Worm (Caenorhabditis elegans) whole organism, L3 larva: ENCODE measurements around the gene smg-3.

Experiments used
- aly-2 ChIP-seq: fragments of 150-350 bp; optimal IDR thresholded peaks from 2 replicates; lab custom pipeline; 2014; ENCODE audit warnings: missing biosample characterization, missing genetic modification characterization
- ama-1 ChIP-seq: fragments of 150-350 bp; optimal IDR thresholded peaks from 2 replicates; lab custom pipeline; 2018
- ceh-16 ChIP-seq: sonication (generic microtip); optimal IDR thresholded peaks from 2 replicates; lab custom pipeline; 2017; ENCODE audit warnings: missing biosample characterization, missing genetic modification characterization
- ceh-9 ChIP-seq: sonication (generic microtip); optimal IDR thresholded peaks from 2 replicates; lab custom pipeline; 2018; ENCODE audit warnings: missing biosample characterization, missing genetic modification characterization
- daf-12 ChIP-seq: fragments of 150-350 bp; optimal IDR thresholded peaks from 2 replicates; lab custom pipeline; 2014; ENCODE audit warnings: missing biosample characterization, missing genetic modification reagents, missing genetic modification characterization
- egl-27 ChIP-seq: sonication (generic microtip); optimal IDR thresholded peaks from 4 replicates; lab custom pipeline; 2017; ENCODE audit warnings: missing biosample characterization, missing genetic modification reagents, missing genetic modification characterization
- egl-5 ChIP-seq: fragments of 150-350 bp; optimal IDR thresholded peaks from 2 replicates; lab custom pipeline; 2017; ENCODE audit warnings: missing biosample characterization, missing genetic modification reagents, missing genetic modification characterization, inconsistent platforms
- elt-1 ChIP-seq: fragments of 150-350 bp; optimal IDR thresholded peaks from 2 replicates; lab custom pipeline; 2014; ENCODE audit warnings: missing biosample characterization, missing genetic modification characterization
- elt-2 ChIP-seq: sonication (generic microtip); optimal IDR thresholded peaks from 2 replicates; lab custom pipeline; 2016; ENCODE audit warnings: missing genetic modification reagents, mild to moderate bottlenecking, missing genetic modification characterization, missing compliant biosample characterization
- elt-3 ChIP-seq, 3 experiments: fragments of 150-350 bp in 1 of 3; sonication (generic microtip) in 2 of 3; optimal IDR thresholded peaks; 2 replicates in 2 of 3; 4 replicates in 1 of 3; lab custom pipeline; 2014 to 2017; ENCODE audit warnings: missing biosample characterization in 3 of 3, missing genetic modification characterization in 3 of 3
- fkh-10 ChIP-seq: sonication (generic microtip); optimal IDR thresholded peaks from 2 replicates; lab custom pipeline; 2017; ENCODE audit warnings: missing biosample characterization, missing genetic modification reagents, missing genetic modification characterization
- fkh-2 ChIP-seq: fragments of 150-350 bp; optimal IDR thresholded peaks from 2 replicates; lab custom pipeline; 2014; ENCODE audit warnings: missing biosample characterization, missing genetic modification reagents, missing genetic modification characterization
- fos-1 ChIP-seq: fragments of 150-350 bp; optimal IDR thresholded peaks from 2 replicates; lab custom pipeline; 2014; ENCODE audit warnings: missing biosample characterization, missing genetic modification characterization
- lin-15B ChIP-seq: fragments of 150-350 bp; optimal IDR thresholded peaks from 2 replicates; lab custom pipeline; 2014; ENCODE audit warnings: missing biosample characterization, missing genetic modification characterization
- lsy-12 ChIP-seq: sonication (generic microtip); optimal IDR thresholded peaks from 2 replicates; lab custom pipeline; 2016; ENCODE audit warnings: mild to moderate bottlenecking, missing genetic modification characterization, missing compliant biosample characterization
- mdl-1 ChIP-seq: fragments of 150-350 bp; optimal IDR thresholded peaks from 2 replicates; lab custom pipeline; 2014; ENCODE audit warnings: missing biosample characterization, missing genetic modification characterization
- mml-1 ChIP-seq: fragments of 150-350 bp; sonication (generic microtip); optimal IDR thresholded peaks from 3 replicates; lab custom pipeline; 2014; ENCODE audit warnings: missing biosample characterization, missing genetic modification characterization
- nfya-1 ChIP-seq: sonication (generic microtip); optimal IDR thresholded peaks from 2 replicates; lab custom pipeline; 2017; ENCODE audit warnings: missing genetic modification characterization, mild to moderate bottlenecking, missing compliant biosample characterization, antibody characterized with exemption, moderate library complexity; ENCODE audit not compliant: insufficient read depth
- nhr-11 ChIP-seq: fragments of 150-350 bp; optimal IDR thresholded peaks from 2 replicates; lab custom pipeline; 2014; ENCODE audit warnings: missing biosample characterization, missing genetic modification characterization
- nhr-12 ChIP-seq: fragments of 150-350 bp; optimal IDR thresholded peaks from 2 replicates; lab custom pipeline; 2014; ENCODE audit warnings: missing biosample characterization, missing genetic modification characterization
- nhr-23 ChIP-seq: fragments of 150-350 bp; optimal IDR thresholded peaks from 2 replicates; lab custom pipeline; 2014; ENCODE audit warnings: missing biosample characterization, missing genetic modification reagents, missing genetic modification characterization
- nhr-237 ChIP-seq: fragments of 150-350 bp; optimal IDR thresholded peaks from 2 replicates; lab custom pipeline; 2014; ENCODE audit warnings: missing biosample characterization, missing genetic modification characterization
- nhr-25 ChIP-seq: sonication (generic microtip); optimal IDR thresholded peaks from 2 replicates; lab custom pipeline; 2017; ENCODE audit warnings: missing biosample characterization, missing genetic modification characterization
- nhr-28 ChIP-seq: fragments of 150-350 bp; optimal IDR thresholded peaks from 2 replicates; lab custom pipeline; 2014; ENCODE audit warnings: missing biosample characterization, missing genetic modification characterization
- nhr-43 ChIP-seq: sonication (generic microtip); optimal IDR thresholded peaks from 2 replicates; lab custom pipeline; 2016; ENCODE audit warnings: mild to moderate bottlenecking, missing genetic modification characterization, missing compliant biosample characterization; ENCODE audit not compliant: poor library complexity, severe bottlenecking
- nhr-67 ChIP-seq: fragments of 150-350 bp; optimal IDR thresholded peaks from 2 replicates; lab custom pipeline; 2014; ENCODE audit warnings: missing biosample characterization, missing genetic modification characterization
- nhr-76 ChIP-seq: fragments of 150-350 bp; sonication (generic microtip); optimal IDR thresholded peaks from 5 replicates; lab custom pipeline; 2014; ENCODE audit warnings: missing biosample characterization, missing genetic modification characterization
- pha-4 ChIP-seq: fragments of 150-350 bp; optimal IDR thresholded peaks from 2 replicates; lab custom pipeline; 2014; ENCODE audit warnings: missing biosample characterization, missing genetic modification reagents, missing genetic modification characterization
- pqm-1 ChIP-seq: fragments of 150-350 bp; optimal IDR thresholded peaks from 2 replicates; lab custom pipeline; 2017; ENCODE audit warnings: missing biosample characterization, missing genetic modification characterization, inconsistent platforms
- sea-2 ChIP-seq: fragments of 150-350 bp; sonication (generic microtip); optimal IDR thresholded peaks from 4 replicates; lab custom pipeline; 2014; ENCODE audit warnings: missing biosample characterization, missing genetic modification reagents, missing genetic modification characterization
- skn-1 ChIP-seq: fragments of 150-350 bp; optimal IDR thresholded peaks from 2 replicates; lab custom pipeline; 2014; ENCODE audit warnings: missing biosample characterization, missing genetic modification characterization
- snpc-4 ChIP-seq: fragments of 150-350 bp; optimal IDR thresholded peaks from 2 replicates; lab custom pipeline; 2014; ENCODE audit warnings: missing biosample characterization, missing genetic modification characterization
- unc-39 ChIP-seq: sonication (generic microtip); optimal IDR thresholded peaks from 4 replicates; lab custom pipeline; 2017; ENCODE audit warnings: missing biosample characterization, missing genetic modification characterization
- zag-1 ChIP-seq: fragments of 150-350 bp; optimal IDR thresholded peaks from 2 replicates; lab custom pipeline; 2014; ENCODE audit warnings: missing biosample characterization, missing genetic modification characterization
- ztf-4 ChIP-seq: fragments of 150-350 bp; optimal IDR thresholded peaks from 2 replicates; lab custom pipeline; 2014; ENCODE audit warnings: missing biosample characterization, missing genetic modification characterization

Gene smg-3

DNA sequence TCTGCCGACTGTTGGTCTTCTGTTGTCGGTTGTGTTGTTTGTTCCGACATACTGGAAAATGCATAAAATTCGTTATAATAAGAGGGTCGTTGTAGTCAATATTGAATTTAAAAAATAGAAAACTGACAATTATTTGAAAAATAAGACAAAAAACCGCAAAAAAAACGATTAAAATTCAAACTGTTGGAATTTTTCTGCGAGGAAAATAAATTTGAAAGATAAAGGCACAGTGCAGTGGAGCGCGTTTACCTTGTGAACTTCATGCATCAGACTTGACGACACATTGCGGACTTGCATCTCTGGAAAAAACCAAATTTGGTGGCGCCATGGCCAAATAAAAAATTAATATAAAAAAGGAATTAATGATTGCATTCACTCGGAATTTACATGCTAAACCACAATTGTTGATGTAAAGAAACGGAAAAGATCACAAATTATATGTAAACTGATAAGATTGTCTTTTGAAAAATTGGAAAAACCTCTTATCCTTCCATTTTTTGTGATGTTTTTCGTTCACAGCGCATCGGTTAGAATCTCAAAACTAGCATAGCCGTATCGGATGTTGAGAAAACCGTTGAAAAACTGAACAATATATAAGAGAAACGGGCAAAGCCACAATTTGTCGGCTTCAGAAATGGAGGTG lies 3.7 kb upstream of the smg-3 start, which contains the start of the genes hrpf-2 and bli-6 (continued):
- TF ChIP-seq lin-15B (tag; lab: Kevin White, UChicago), result peak; percentile 95
- TF ChIP-seq zag-1, result no peak
- TF ChIP-seq mml-1, result no peak
- no peak for TF ChIP-seq elt-1
- TF ChIP-seq fos-1 (tag; lab: Kevin White, UChicago), result no peak
- no peak for TF ChIP-seq skn-1 (tag; lab: Kevin White, UChicago)
- TF ChIP-seq egl-5, result no peak
- no peak for TF ChIP-seq nhr-67

DNA sequence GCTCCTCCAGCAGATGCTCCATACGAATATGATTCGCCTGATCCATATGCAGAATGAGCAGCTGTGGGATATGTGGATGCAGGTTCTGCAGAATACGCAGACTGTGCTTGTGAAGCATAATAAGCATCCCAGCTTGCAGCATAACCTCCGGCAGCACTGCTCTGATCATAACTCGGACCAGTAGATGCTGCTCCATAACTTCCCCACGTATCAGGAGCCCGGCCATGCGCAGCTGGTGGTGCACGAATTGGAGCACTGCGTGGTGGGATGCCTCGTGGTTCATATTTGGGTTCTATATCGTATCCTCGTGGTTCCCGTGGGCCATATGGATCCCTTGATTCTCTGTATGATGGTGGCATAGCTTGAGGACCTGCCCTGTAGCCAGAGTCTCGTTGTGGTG lies 828 bp upstream of the smg-3 start:
- no peak for TF ChIP-seq fkh-2 (tag; lab: Kevin White, UChicago)
- no peak for TF ChIP-seq elt-3 (tag; optimal IDR thresholded peaks at IDR 0.05; lab: Kevin White, UChicago)
- TF ChIP-seq pqm-1 (tag; lab: Kevin White, UChicago), result no peak
- no peak for TF ChIP-seq elt-2 (tag; lab: Kevin White, UChicago)
- TF ChIP-seq lin-15B (tag; lab: Kevin White, UChicago), result no peak
- no peak for TF ChIP-seq nhr-76
- TF ChIP-seq aly-2 (tag; lab: Kevin White, UChicago), result no peak
- no peak for TF ChIP-seq nhr-25 (tag; lab: Kevin White, UChicago)
- TF ChIP-seq ceh-9 (tag; lab: Kevin White, UChicago), result no peak
- TF ChIP-seq mml-1, result no peak
- no peak for TF ChIP-seq egl-5
- TF ChIP-seq elt-1, result no peak
- no peak for TF ChIP-seq nhr-23 (tag; lab: Kevin White, UChicago)
- no peak for TF ChIP-seq pha-4 (tag; lab: Kevin White, UChicago)
- TF ChIP-seq lsy-12, result no peak
- TF ChIP-seq nhr-237 (tag; lab: Kevin White, UChicago), result no peak
- no peak for TF ChIP-seq fkh-10 (GFP tag; lab: Kevin White, UChicago)
- no peak for TF ChIP-seq nhr-43 (tag; lab: Kevin White, UChicago)

DNA sequence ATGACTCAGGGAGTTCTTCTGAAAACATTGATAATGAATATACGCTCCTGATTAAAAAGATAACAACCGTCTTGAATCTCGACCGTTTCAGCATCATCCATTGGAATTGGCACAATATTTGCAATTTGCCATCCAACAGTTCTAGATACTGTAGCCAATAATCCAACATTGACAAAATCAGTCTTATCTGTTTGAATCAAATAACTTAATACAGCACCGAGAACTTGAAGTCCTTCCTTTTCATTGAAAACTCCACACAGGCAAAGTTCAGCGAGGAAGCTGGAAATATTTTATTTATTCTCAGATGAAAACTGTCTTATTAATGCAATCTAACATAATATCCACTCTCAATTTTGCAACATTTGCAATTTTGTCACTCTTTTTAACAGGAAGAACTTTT lies 626 bp downstream of the smg-3 start:
- TF ChIP-seq ceh-16 (tag; lab: Kevin White, UChicago) (no peak), daf-12 (tag; lab: Kevin White, UChicago) (no peak), fos-1 (tag; lab: Kevin White, UChicago) (no peak), elt-3 (tag; optimal IDR thresholded peaks at IDR 0.05; lab: Kevin White, UChicago) (no peak), nhr-12 (tag; lab: Kevin White, UChicago) (no peak), pqm-1 (tag; lab: Kevin White, UChicago) (no peak), nhr-11 (tag; lab: Kevin White, UChicago) (no peak), ztf-4 (tag; lab: Kevin White, UChicago) (no peak), mdl-1 (tag; lab: Kevin White, UChicago) (no peak), nhr-67 (no peak), pha-4 (tag; lab: Kevin White, UChicago) (no peak), ama-1 (lab: Kevin White, UChicago) (no peak), nhr-28 (tag; lab: Kevin White, UChicago) (no peak), nhr-43 (tag; lab: Kevin White, UChicago) (no peak), egl-5 (no peak), nfya-1 (tag; lab: Kevin White, UChicago) (no peak)

DNA sequence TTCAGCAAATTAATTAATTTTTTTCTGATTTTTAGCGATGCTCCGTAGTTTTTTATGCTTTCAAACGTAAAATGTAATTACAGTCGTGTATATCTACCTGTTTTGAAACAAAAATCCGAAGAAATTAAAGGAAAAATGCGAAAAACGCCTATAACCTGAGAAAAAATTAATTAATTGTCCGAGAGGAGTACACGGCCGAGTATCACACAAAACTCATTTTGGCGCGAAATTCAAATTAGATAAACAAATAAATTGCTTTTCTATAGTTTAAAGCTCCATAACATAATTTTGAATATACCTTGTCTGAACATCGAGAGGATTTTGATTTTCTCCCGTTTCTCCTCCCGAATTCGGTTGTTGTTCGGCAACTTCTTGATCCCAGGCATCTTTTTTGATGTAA lies 3.4 kb downstream of the smg-3 start:
- TF ChIP-seq mml-1 (no peak), snpc-4 (no peak), daf-12 (tag; lab: Kevin White, UChicago) (no peak), nhr-23 (tag; lab: Kevin White, UChicago) (peak; percentile 14), nhr-25 (tag; lab: Kevin White, UChicago) (no peak), ceh-16 (tag; lab: Kevin White, UChicago) (no peak)
- TF ChIP-seq, all 47 proteins: peak for 1

DNA sequence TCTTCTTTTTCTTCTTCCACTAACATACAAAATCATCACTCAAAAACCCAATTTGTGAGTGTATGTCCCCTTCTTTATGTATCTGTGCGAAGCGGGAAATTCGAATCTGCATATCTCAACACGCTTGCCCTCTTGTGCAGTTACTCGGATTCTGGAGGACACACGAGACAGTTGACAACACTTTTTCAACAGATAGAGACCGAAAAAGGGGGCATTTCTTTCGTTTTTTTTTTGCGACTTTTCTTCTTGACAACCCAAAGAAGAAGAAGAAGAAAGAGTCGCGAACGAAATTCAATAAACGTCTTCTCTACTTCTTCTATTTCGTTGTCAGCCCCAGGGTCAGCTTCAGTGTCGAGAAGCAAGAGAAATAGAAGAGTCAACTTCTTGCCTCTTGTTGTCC lies 6.9 kb downstream of the smg-3 start:
- TF ChIP-seq nhr-67 (no peak), sea-2 (GFP tag; lab: Kevin White, UChicago) (no peak), ceh-9 (tag; lab: Kevin White, UChicago) (no peak), nhr-12 (tag; lab: Kevin White, UChicago) (no peak), fkh-10 (GFP tag; lab: Kevin White, UChicago) (no peak), nfya-1 (tag; lab: Kevin White, UChicago) (no peak), unc-39 (no peak), nhr-237 (tag; lab: Kevin White, UChicago) (no peak), snpc-4 (no peak), nhr-25 (tag; lab: Kevin White, UChicago) (no peak), ceh-16 (tag; lab: Kevin White, UChicago) (no peak), elt-1 (no peak), egl-27 (no peak)
